Comparison of ENCODE assay signal across 6 worm cellular contexts in the genomic region with DNA sequence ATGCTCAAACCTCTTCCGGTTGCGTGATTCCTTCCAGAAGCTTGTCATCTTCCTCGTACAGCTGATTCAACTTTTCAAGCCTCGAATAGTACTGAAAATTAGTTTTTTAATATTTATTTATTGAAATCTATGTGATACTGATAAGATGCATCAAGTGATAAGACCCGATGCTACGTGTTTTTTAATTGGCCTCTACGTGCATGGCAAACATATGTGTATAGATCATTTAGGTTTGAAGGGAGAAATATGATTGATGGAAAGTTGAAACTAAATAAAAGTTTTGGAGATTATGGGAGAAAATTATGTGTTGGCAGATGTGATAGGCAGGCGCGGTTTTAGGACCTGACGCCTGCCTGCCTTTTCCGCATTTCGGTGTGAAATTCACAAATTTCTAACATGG.
A peak's percentile ranks its signal among the peaks of the same experiment; 100 is the strongest.
TF ChIP-seq lines count a peak whose summit lies in the region.

No protein-coding gene starts in this region.

TF ChIP-seq in whole organism, L1 larva, 84 proteins besides CTCF, POLR2A, EP300 and RAD21 (continues in another document):
- no peak for TF ChIP-seq tlp-1 (tag; optimal IDR thresholded peaks at IDR 0.05; lab: Kevin White, UChicago)
- no peak for TF ChIP-seq isw-1 (GFP tag; IDR thresholded peaks at IDR 0.05; lab: Robert Waterston, UW)
- TF ChIP-seq nhr-19 (GFP tag; conservative IDR thresholded peaks at IDR 0.05; lab: Robert Waterston, UW): no peak
- no peak for TF ChIP-seq egl-27 (tag; optimal IDR thresholded peaks at IDR 0.05; lab: Kevin White, UChicago)
- no peak for TF ChIP-seq unc-62 (GFP tag; optimal IDR thresholded peaks at IDR 0.05; lab: Kevin White, UChicago)
- peak in 1 of 2 experiments; percentile 22 for TF ChIP-seq lin-35 (GFP tag; optimal IDR thresholded peaks at IDR 0.05; lab: Kevin White, UChicago)
- TF ChIP-seq nhr-71 (tag; optimal IDR thresholded peaks at IDR 0.05; lab: Kevin White, UChicago): no peak
- TF ChIP-seq elt-2 (tag; optimal IDR thresholded peaks at IDR 0.05; lab: Kevin White, UChicago): peak; percentile 51
- TF ChIP-seq sptf-1 (tag; optimal IDR thresholded peaks at IDR 0.05; lab: Kevin White, UChicago): no peak
- TF ChIP-seq lin-14 (GFP tag; optimal IDR thresholded peaks at IDR 0.05; lab: Kevin White, UChicago): no peak
- no peak for TF ChIP-seq lin-13 (GFP tag; optimal IDR thresholded peaks at IDR 0.05; lab: Kevin White, UChicago)
- TF ChIP-seq efl-1 (optimal IDR thresholded peaks at IDR 0.05; lab: Kevin White, UChicago): no peak
- peak in 1 of 2 experiments; percentile 6 for TF ChIP-seq efl-1 (GFP tag; optimal IDR thresholded peaks at IDR 0.05 in 1 of 2; lab: Kevin White, UChicago)
- TF ChIP-seq ceh-63 (GFP tag; optimal IDR thresholded peaks at IDR 0.05; lab: Kevin White, UChicago): no peak
- TF ChIP-seq skn-1 (tag; optimal IDR thresholded peaks at IDR 0.05; lab: Kevin White, UChicago): no peak

TF ChIP-seq in whole organism, L2 larva, 48 proteins besides CTCF, POLR2A, EP300 and RAD21:
- TF ChIP-seq nhr-10 (tag; optimal IDR thresholded peaks at IDR 0.05; lab: Kevin White, UChicago) (no peak), mab-5 (tag; optimal IDR thresholded peaks at IDR 0.05; lab: Kevin White, UChicago) (no peak), fos-1 (tag; optimal IDR thresholded peaks at IDR 0.05; lab: Kevin White, UChicago) (peak; percentile 45), nhr-129 (tag; optimal IDR thresholded peaks at IDR 0.05; lab: Kevin White, UChicago) (no peak), dmd-4 (tag; optimal IDR thresholded peaks at IDR 0.05; lab: Kevin White, UChicago) (no peak), crh-2 (tag; optimal IDR thresholded peaks at IDR 0.05; lab: Kevin White, UChicago) (peak; percentile 56)

TF ChIP-seq in whole organism, L3 larva, 47 proteins besides CTCF, POLR2A, EP300 and RAD21 (continues in another document):
- TF ChIP-seq ztf-4 (tag; optimal IDR thresholded peaks at IDR 0.05; lab: Kevin White, UChicago) (no peak), jun-1 (tag; optimal IDR thresholded peaks at IDR 0.05; lab: Kevin White, UChicago) (no peak), mdl-1 (tag; optimal IDR thresholded peaks at IDR 0.05; lab: Kevin White, UChicago) (no peak), nhr-76 (tag; optimal IDR thresholded peaks at IDR 0.05; lab: Kevin White, UChicago) (no peak), pha-4 (tag; optimal IDR thresholded peaks at IDR 0.05; lab: Kevin White, UChicago) (peak; percentile 13), nhr-12 (tag; optimal IDR thresholded peaks at IDR 0.05; lab: Kevin White, UChicago) (no peak), ama-1 (optimal IDR thresholded peaks at IDR 0.05; lab: Kevin White, UChicago) (no peak), unc-62 (GFP tag; optimal IDR thresholded peaks at IDR 0.05; lab: Kevin White, UChicago) (no peak), elt-1 (tag; optimal IDR thresholded peaks at IDR 0.05; lab: Kevin White, UChicago) (no peak), pqm-1 (tag; optimal IDR thresholded peaks at IDR 0.05; lab: Kevin White, UChicago) (peak; percentile 75), lin-15B (tag; optimal IDR thresholded peaks at IDR 0.05; lab: Kevin White, UChicago) (no peak), tbx-2 (tag; optimal IDR thresholded peaks at IDR 0.05; lab: Kevin White, UChicago) (no peak), unc-39 (tag; optimal IDR thresholded peaks at IDR 0.05; lab: Kevin White, UChicago) (no peak), mml-1 (tag; optimal IDR thresholded peaks at IDR 0.05; lab: Kevin White, UChicago) (no peak), nhr-11 (tag; optimal IDR thresholded peaks at IDR 0.05; lab: Kevin White, UChicago) (no peak), ceh-82 (tag; optimal IDR thresholded peaks at IDR 0.05; lab: Kevin White, UChicago) (no peak), daf-12 (tag; optimal IDR thresholded peaks at IDR 0.05; lab: Kevin White, UChicago) (no peak), R02D3.7 (tag; optimal IDR thresholded peaks at IDR 0.05; lab: Kevin White, UChicago) (no peak), fkh-2 (tag; optimal IDR thresholded peaks at IDR 0.05; lab: Kevin White, UChicago) (no peak)

TF ChIP-seq in whole organism, L4 larva, 104 proteins besides CTCF, POLR2A, EP300 and RAD21 (continues in another document):
- TF ChIP-seq gei-8 (GFP tag; optimal IDR thresholded peaks at IDR 0.05; lab: Kevin White, UChicago) (no peak), F37D6.2 (tag; optimal IDR thresholded peaks at IDR 0.05; lab: Kevin White, UChicago) (no peak), dmd-6 (GFP tag; IDR thresholded peaks at IDR 0.05; lab: Robert Waterston, UW) (peak; percentile 91), nhr-48 (tag; optimal IDR thresholded peaks at IDR 0.05; lab: Kevin White, UChicago) (peak; percentile 42), tag-97 (GFP tag; IDR thresholded peaks at IDR 0.05; lab: Robert Waterston, UW) (no peak), nhr-10 (tag; optimal IDR thresholded peaks at IDR 0.05; lab: Kevin White, UChicago) (no peak), nhr-102 (tag; optimal IDR thresholded peaks at IDR 0.05; lab: Kevin White, UChicago) (peak; percentile 2), zag-1 (tag; optimal IDR thresholded peaks at IDR 0.05; lab: Kevin White, UChicago) (no peak), F44E2.7 (GFP tag; IDR thresholded peaks at IDR 0.05; lab: Robert Waterston, UW) (no peak), dve-1 (tag; optimal IDR thresholded peaks at IDR 0.05; lab: Kevin White, UChicago; ENCODE audit: insufficient read depth) (peak; percentile 73), nhr-6 (tag; optimal IDR thresholded peaks at IDR 0.05; lab: Kevin White, UChicago) (no peak), ZK337.2 (GFP tag; IDR thresholded peaks at IDR 0.05; lab: Robert Waterston, UW) (no peak), Y48G9A.11 (GFP tag; IDR thresholded peaks at IDR 0.05; lab: Robert Waterston, UW) (no peak), nhr-28 (tag; optimal IDR thresholded peaks at IDR 0.05; lab: Kevin White, UChicago) (peak; percentile 24), ces-1 (GFP tag; optimal IDR thresholded peaks at IDR 0.05; lab: Kevin White, UChicago) (no peak), fos-1 (tag; optimal IDR thresholded peaks at IDR 0.05; lab: Kevin White, UChicago) (no peak), aly-2 (tag; optimal IDR thresholded peaks at IDR 0.05; lab: Kevin White, UChicago) (no peak), madf-5 (GFP tag; IDR thresholded peaks at IDR 0.05; lab: Robert Waterston, UW) (no peak)

TF ChIP-seq in whole organism, late embryonic, 69 proteins besides CTCF, POLR2A, EP300 and RAD21:
- no peak for TF ChIP-seq sox-2 (GFP tag; IDR thresholded peaks at IDR 0.05; lab: Robert Waterston, UW)
- TF ChIP-seq elt-2 (tag; optimal IDR thresholded peaks at IDR 0.05; lab: Kevin White, UChicago): peak; percentile 82

TF ChIP-seq in whole organism, young adult, 124 proteins besides CTCF, POLR2A, EP300 and RAD21:
- TF ChIP-seq dox-1 (GFP tag; IDR thresholded peaks at IDR 0.05; lab: Robert Waterston, UW) (0 out of 2 replicates have a peak, but pooled peaks have one; percentile 28), ceh-91 (GFP tag; IDR thresholded peaks at IDR 0.05; lab: Robert Waterston, UW) (no peak), nhr-80 (tag; optimal IDR thresholded peaks at IDR 0.05; lab: Kevin White, UChicago) (peak; percentile 88), let-607 (tag; optimal IDR thresholded peaks at IDR 0.05; lab: Kevin White, UChicago) (peak; percentile 80 to 86), B0336.3 (GFP tag; IDR thresholded peaks at IDR 0.05; lab: Robert Waterston, UW) (no peak), rcor-1 (GFP tag; IDR thresholded peaks at IDR 0.05; lab: Robert Waterston, UW) (no peak), ccch-3 (GFP tag; optimal IDR thresholded peaks at IDR 0.05; lab: Kevin White, UChicago) (no peak)
TF ChIP-seq in whole organism, young adult: peak in this region for 3.
